Worm (Caenorhabditis elegans) whole organism, L3 larva: ENCODE measurements around the gene T28A11.20.

Source experiments
- R02D3.7 ChIP-seq: fragments of 150-350 bp; optimal IDR thresholded peaks from 2 replicates; lab custom pipeline; 2014; ENCODE audit warnings: missing biosample characterization, missing genetic modification characterization
- ZK546.5 ChIP-seq: sonication (generic microtip); optimal IDR thresholded peaks from 2 replicates; lab custom pipeline; 2017; ENCODE audit warnings: missing biosample characterization, missing genetic modification characterization
- aly-2 ChIP-seq: fragments of 150-350 bp; optimal IDR thresholded peaks from 2 replicates; lab custom pipeline; 2014; ENCODE audit warnings: missing biosample characterization, missing genetic modification characterization
- ama-1 ChIP-seq: fragments of 150-350 bp; optimal IDR thresholded peaks from 2 replicates; lab custom pipeline; 2018
- ceh-16 ChIP-seq: sonication (generic microtip); optimal IDR thresholded peaks from 2 replicates; lab custom pipeline; 2017; ENCODE audit warnings: missing biosample characterization, missing genetic modification characterization
- ceh-28 ChIP-seq: fragments of 150-350 bp; optimal IDR thresholded peaks from 2 replicates; lab custom pipeline; 2014; ENCODE audit warnings: missing biosample characterization, missing genetic modification reagents, missing genetic modification characterization
- ceh-82 ChIP-seq: fragments of 150-350 bp; optimal IDR thresholded peaks from 2 replicates; lab custom pipeline; 2014; ENCODE audit warnings: missing biosample characterization, missing genetic modification characterization
- ceh-9 ChIP-seq: sonication (generic microtip); optimal IDR thresholded peaks from 2 replicates; lab custom pipeline; 2018; ENCODE audit warnings: missing biosample characterization, missing genetic modification characterization
- daf-12 ChIP-seq: fragments of 150-350 bp; optimal IDR thresholded peaks from 2 replicates; lab custom pipeline; 2014; ENCODE audit warnings: missing biosample characterization, missing genetic modification reagents, missing genetic modification characterization
- egl-27 ChIP-seq: sonication (generic microtip); optimal IDR thresholded peaks from 4 replicates; lab custom pipeline; 2017; ENCODE audit warnings: missing biosample characterization, missing genetic modification reagents, missing genetic modification characterization
- egl-5 ChIP-seq: fragments of 150-350 bp; optimal IDR thresholded peaks from 2 replicates; lab custom pipeline; 2017; ENCODE audit warnings: missing biosample characterization, missing genetic modification reagents, missing genetic modification characterization, inconsistent platforms
- elt-1 ChIP-seq: fragments of 150-350 bp; optimal IDR thresholded peaks from 2 replicates; lab custom pipeline; 2014; ENCODE audit warnings: missing biosample characterization, missing genetic modification characterization
- elt-2 ChIP-seq: sonication (generic microtip); optimal IDR thresholded peaks from 2 replicates; lab custom pipeline; 2016; ENCODE audit warnings: missing genetic modification reagents, mild to moderate bottlenecking, missing genetic modification characterization, missing compliant biosample characterization
- elt-3 ChIP-seq, 3 experiments: fragments of 150-350 bp in 1 of 3; sonication (generic microtip) in 2 of 3; optimal IDR thresholded peaks; 2 replicates in 2 of 3; 4 replicates in 1 of 3; lab custom pipeline; 2014 to 2017; ENCODE audit warnings: missing biosample characterization in 3 of 3, missing genetic modification characterization in 3 of 3
- eor-1 ChIP-seq, 2 experiments: fragments of 150-350 bp; optimal IDR thresholded peaks; 2 replicates each; lab custom pipeline; 2014 to 2018; ENCODE audit warnings: missing biosample characterization in 2 of 2, missing genetic modification characterization in 2 of 2
- fkh-10 ChIP-seq: sonication (generic microtip); optimal IDR thresholded peaks from 2 replicates; lab custom pipeline; 2017; ENCODE audit warnings: missing biosample characterization, missing genetic modification reagents, missing genetic modification characterization
- fkh-2 ChIP-seq: fragments of 150-350 bp; optimal IDR thresholded peaks from 2 replicates; lab custom pipeline; 2014; ENCODE audit warnings: missing biosample characterization, missing genetic modification reagents, missing genetic modification characterization
- fos-1 ChIP-seq: fragments of 150-350 bp; optimal IDR thresholded peaks from 2 replicates; lab custom pipeline; 2014; ENCODE audit warnings: missing biosample characterization, missing genetic modification characterization
- hmg-11 ChIP-seq: sonication (generic microtip); optimal IDR thresholded peaks from 2 replicates; lab custom pipeline; 2016; ENCODE audit warnings: missing genetic modification characterization, missing compliant biosample characterization
- jun-1 ChIP-seq: fragments of 150-350 bp; optimal IDR thresholded peaks from 2 replicates; lab custom pipeline; 2014; ENCODE audit warnings: missing biosample characterization, missing genetic modification reagents, missing genetic modification characterization
- lin-15B ChIP-seq: fragments of 150-350 bp; optimal IDR thresholded peaks from 2 replicates; lab custom pipeline; 2014; ENCODE audit warnings: missing biosample characterization, missing genetic modification characterization
- lin-39 ChIP-seq: fragments of 150-350 bp; optimal IDR thresholded peaks from 2 replicates; lab custom pipeline; 2018; ENCODE audit warnings: missing biosample characterization, missing genetic modification reagents, missing genetic modification characterization
- lsy-12 ChIP-seq: sonication (generic microtip); optimal IDR thresholded peaks from 2 replicates; lab custom pipeline; 2016; ENCODE audit warnings: mild to moderate bottlenecking, missing genetic modification characterization, missing compliant biosample characterization
- mdl-1 ChIP-seq: fragments of 150-350 bp; optimal IDR thresholded peaks from 2 replicates; lab custom pipeline; 2014; ENCODE audit warnings: missing biosample characterization, missing genetic modification characterization
- mml-1 ChIP-seq: fragments of 150-350 bp; sonication (generic microtip); optimal IDR thresholded peaks from 3 replicates; lab custom pipeline; 2014; ENCODE audit warnings: missing biosample characterization, missing genetic modification characterization
- nfya-1 ChIP-seq: sonication (generic microtip); optimal IDR thresholded peaks from 2 replicates; lab custom pipeline; 2017; ENCODE audit warnings: missing genetic modification characterization, mild to moderate bottlenecking, missing compliant biosample characterization, antibody characterized with exemption, moderate library complexity; ENCODE audit not compliant: insufficient read depth
- nhr-11 ChIP-seq: fragments of 150-350 bp; optimal IDR thresholded peaks from 2 replicates; lab custom pipeline; 2014; ENCODE audit warnings: missing biosample characterization, missing genetic modification characterization
- nhr-12 ChIP-seq: fragments of 150-350 bp; optimal IDR thresholded peaks from 2 replicates; lab custom pipeline; 2014; ENCODE audit warnings: missing biosample characterization, missing genetic modification characterization
- nhr-23 ChIP-seq: fragments of 150-350 bp; optimal IDR thresholded peaks from 2 replicates; lab custom pipeline; 2014; ENCODE audit warnings: missing biosample characterization, missing genetic modification reagents, missing genetic modification characterization
- nhr-237 ChIP-seq: fragments of 150-350 bp; optimal IDR thresholded peaks from 2 replicates; lab custom pipeline; 2014; ENCODE audit warnings: missing biosample characterization, missing genetic modification characterization
- nhr-25 ChIP-seq: sonication (generic microtip); optimal IDR thresholded peaks from 2 replicates; lab custom pipeline; 2017; ENCODE audit warnings: missing biosample characterization, missing genetic modification characterization
- nhr-28 ChIP-seq: fragments of 150-350 bp; optimal IDR thresholded peaks from 2 replicates; lab custom pipeline; 2014; ENCODE audit warnings: missing biosample characterization, missing genetic modification characterization
- nhr-43 ChIP-seq: sonication (generic microtip); optimal IDR thresholded peaks from 2 replicates; lab custom pipeline; 2016; ENCODE audit warnings: mild to moderate bottlenecking, missing genetic modification characterization, missing compliant biosample characterization; ENCODE audit not compliant: poor library complexity, severe bottlenecking
- nhr-67 ChIP-seq: fragments of 150-350 bp; optimal IDR thresholded peaks from 2 replicates; lab custom pipeline; 2014; ENCODE audit warnings: missing biosample characterization, missing genetic modification characterization
- nhr-76 ChIP-seq: fragments of 150-350 bp; sonication (generic microtip); optimal IDR thresholded peaks from 5 replicates; lab custom pipeline; 2014; ENCODE audit warnings: missing biosample characterization, missing genetic modification characterization
- nhr-77 ChIP-seq: fragments of 150-350 bp; optimal IDR thresholded peaks from 2 replicates; lab custom pipeline; 2014; ENCODE audit warnings: missing biosample characterization, missing genetic modification characterization
- pha-4 ChIP-seq: fragments of 150-350 bp; optimal IDR thresholded peaks from 2 replicates; lab custom pipeline; 2014; ENCODE audit warnings: missing biosample characterization, missing genetic modification reagents, missing genetic modification characterization
- pqm-1 ChIP-seq: fragments of 150-350 bp; optimal IDR thresholded peaks from 2 replicates; lab custom pipeline; 2017; ENCODE audit warnings: missing biosample characterization, missing genetic modification characterization, inconsistent platforms
- sea-2 ChIP-seq: fragments of 150-350 bp; sonication (generic microtip); optimal IDR thresholded peaks from 4 replicates; lab custom pipeline; 2014; ENCODE audit warnings: missing biosample characterization, missing genetic modification reagents, missing genetic modification characterization
- skn-1 ChIP-seq: fragments of 150-350 bp; optimal IDR thresholded peaks from 2 replicates; lab custom pipeline; 2014; ENCODE audit warnings: missing biosample characterization, missing genetic modification characterization
- snpc-4 ChIP-seq: fragments of 150-350 bp; optimal IDR thresholded peaks from 2 replicates; lab custom pipeline; 2014; ENCODE audit warnings: missing biosample characterization, missing genetic modification characterization
- tbx-2 ChIP-seq: sonication (generic microtip); optimal IDR thresholded peaks from 2 replicates; lab custom pipeline; 2016; ENCODE audit warnings: mild to moderate bottlenecking, missing genetic modification characterization, missing compliant biosample characterization
- unc-39 ChIP-seq: sonication (generic microtip); optimal IDR thresholded peaks from 4 replicates; lab custom pipeline; 2017; ENCODE audit warnings: missing biosample characterization, missing genetic modification characterization
- unc-62 ChIP-seq: fragments of 150-350 bp; sonication (generic microtip); optimal IDR thresholded peaks from 4 replicates; lab custom pipeline; 2014; ENCODE audit warnings: missing biosample characterization, missing genetic modification reagents, missing genetic modification characterization
- zag-1 ChIP-seq: fragments of 150-350 bp; optimal IDR thresholded peaks from 2 replicates; lab custom pipeline; 2014; ENCODE audit warnings: missing biosample characterization, missing genetic modification characterization
- ztf-11 ChIP-seq: fragments of 150-350 bp; optimal IDR thresholded peaks from 2 replicates; lab custom pipeline; 2014; ENCODE audit warnings: missing biosample characterization, missing genetic modification characterization
- ztf-4 ChIP-seq: fragments of 150-350 bp; optimal IDR thresholded peaks from 2 replicates; lab custom pipeline; 2014; ENCODE audit warnings: missing biosample characterization, missing genetic modification characterization

Gene T28A11.20

ce11 chrV:3315308-3315707 lies 42.3 kb upstream of the T28A11.20 start, which contains the start of gene arrd-19:
Gene arrd-19 (minus strand): TSS chrV:3315516.
- TF ChIP-seq fos-1 (tag; lab: Kevin White, UChicago), result no peak
- TF ChIP-seq egl-5, result peak; percentile 75
- no peak for TF ChIP-seq unc-39
- TF ChIP-seq ceh-9 (tag; lab: Kevin White, UChicago), result no peak
- no peak for TF ChIP-seq mdl-1
- no peak for TF ChIP-seq ama-1
- peak; percentile 45 for TF ChIP-seq snpc-4 (tag; lab: Kevin White, UChicago)
- no peak for TF ChIP-seq nhr-237 (tag; lab: Kevin White, UChicago)
- no peak for TF ChIP-seq nhr-12 (tag; lab: Kevin White, UChicago)
- peak; percentile 60 for TF ChIP-seq lin-39 (tag; lab: Kevin White, UChicago)
- TF ChIP-seq ztf-11 (tag; lab: Kevin White, UChicago), result no peak
- TF ChIP-seq nhr-25 (tag; lab: Kevin White, UChicago), result peak; percentile 92
- no peak for TF ChIP-seq lsy-12 (tag; lab: Kevin White, UChicago)
- TF ChIP-seq hmg-11 (tag; lab: Kevin White, UChicago), result peak; percentile 84
- no peak for TF ChIP-seq nhr-77
- TF ChIP-seq unc-62, result no peak
- peak; percentile 46 for TF ChIP-seq elt-2 (tag; lab: Kevin White, UChicago)
- TF ChIP-seq nhr-11 (tag; lab: Kevin White, UChicago), result no peak
- TF ChIP-seq nhr-28 (tag; lab: Kevin White, UChicago), result no peak
- TF ChIP-seq elt-1, result no peak
- TF ChIP-seq ztf-4 (tag; lab: Kevin White, UChicago), result no peak
- TF ChIP-seq nfya-1, result peak; percentile 83
- peak; percentile 38 for TF ChIP-seq tbx-2
- TF ChIP-seq ceh-28 (tag; lab: Kevin White, UChicago), result peak; percentile 52
- no peak for TF ChIP-seq nhr-67 (tag; lab: Kevin White, UChicago)
- no peak for TF ChIP-seq fkh-10
- TF ChIP-seq ceh-16 (tag; lab: Kevin White, UChicago), result no peak
- no peak for TF ChIP-seq fkh-2 (tag; lab: Kevin White, UChicago)
- TF ChIP-seq skn-1 (tag; lab: Kevin White, UChicago), result no peak
- TF ChIP-seq sea-2 (GFP tag; lab: Kevin White, UChicago), result no peak
- TF ChIP-seq lin-15B (tag; lab: Kevin White, UChicago), result peak; percentile 70
- no peak for TF ChIP-seq ceh-82
- no peak for TF ChIP-seq R02D3.7 (tag; lab: Kevin White, UChicago)
- no peak for TF ChIP-seq eor-1 (tag; optimal IDR thresholded peaks at IDR 0.05; lab: Kevin White, UChicago)
- TF ChIP-seq nhr-43 (tag; lab: Kevin White, UChicago), result peak; percentile 72
- TF ChIP-seq nhr-23 (tag; lab: Kevin White, UChicago), result peak; percentile 85
- TF ChIP-seq ZK546.5 (tag; lab: Kevin White, UChicago), result no peak
- peak; percentile 89 for TF ChIP-seq pha-4
- no peak for TF ChIP-seq aly-2 (tag; lab: Kevin White, UChicago)
- TF ChIP-seq egl-27 (tag; lab: Kevin White, UChicago), result no peak
- peak; percentile 11 for TF ChIP-seq pqm-1 (tag; lab: Kevin White, UChicago)
- peak; percentile 13 for TF ChIP-seq jun-1
- no peak for TF ChIP-seq nhr-76 (tag; lab: Kevin White, UChicago)
- no peak for TF ChIP-seq daf-12 (tag; lab: Kevin White, UChicago)
- no peak for TF ChIP-seq mml-1
- peak in 1 of 3 experiments; percentile 39 for TF ChIP-seq elt-3 (tag; optimal IDR thresholded peaks at IDR 0.05; lab: Kevin White, UChicago)
- TF ChIP-seq zag-1 (tag; lab: Kevin White, UChicago), result no peak
